Fruit fly (Drosophila melanogaster): ENCODE measurements around the gene CG8159.

DNA sequence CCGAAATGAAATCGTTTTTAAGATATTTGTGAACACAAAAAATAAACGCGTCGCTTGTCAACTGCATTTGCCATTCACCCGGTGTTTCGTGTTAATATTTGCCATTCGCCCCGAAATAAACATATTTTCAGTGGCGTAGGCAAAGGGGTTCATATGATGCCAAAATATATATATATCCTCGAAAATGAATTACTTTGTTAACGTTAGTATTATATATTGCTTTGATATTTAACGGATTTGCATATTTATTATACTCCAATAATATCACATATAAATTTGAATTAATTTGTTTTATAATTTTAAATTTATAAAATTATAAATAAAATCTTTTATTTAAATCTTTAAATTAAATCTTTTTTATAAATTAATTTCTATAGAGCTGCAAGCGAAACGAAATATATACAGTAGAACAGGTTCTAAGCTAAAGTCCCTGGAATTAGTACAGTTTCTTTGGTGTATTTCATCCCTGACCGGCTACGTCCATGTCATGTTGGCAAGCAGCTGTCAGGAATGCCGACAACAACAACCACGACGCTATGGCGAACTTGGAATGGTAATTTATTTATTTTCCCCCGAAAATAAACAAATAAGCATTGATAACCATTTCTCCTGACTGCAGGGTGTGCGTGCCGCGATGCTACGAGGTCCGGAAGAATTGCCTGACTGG lies 5.1 kb downstream of the CG8159 start, which contains the start of the genes M1BP and CG8202:
- peak; percentile 89 for TF ChIP-seq OdsH (GFP tag; optimal IDR thresholded peaks at IDR 0.05)
- peak; percentile 82 for TF ChIP-seq CG11902 (GFP tag; optimal IDR thresholded peaks at IDR 0.05)
- TF ChIP-seq Lpt (GFP tag; optimal IDR thresholded peaks at IDR 0.05), result peak; percentile 73
- TF ChIP-seq CG6854 (GFP tag; optimal IDR thresholded peaks at IDR 0.05), result peak; percentile 75
